Worm (Caenorhabditis elegans) whole organism, L4 larva: ENCODE data around the gene sru-3.

Source experiments
- F26F4.8 ChIP-seq: fragments of 200-800 bp; sonication (Bioruptor generic); conservative IDR thresholded peaks from 2 replicates; pipeline ENCODE4 v1.3.6; 2022; ENCODE audit warnings: missing genetic modification characterization, missing compliant biosample characterization
- F49E8.2 ChIP-seq: sonication (generic microtip); optimal IDR thresholded peaks from 2 replicates; lab custom pipeline; 2016; ENCODE audit warnings: missing compliant biosample characterization, mild to moderate bottlenecking, missing genetic modification characterization, borderline replicate concordance
- T20F7.1 ChIP-seq: fragments of 200-800 bp; sonication (Bioruptor generic); optimal IDR thresholded peaks from 2 replicates; lab custom pipeline; 2018; ENCODE audit warnings: mild to moderate bottlenecking, missing genetic modification characterization, missing compliant biosample characterization
- Y105C5A.15 ChIP-seq: fragments of 200-800 bp; sonication (Bioruptor generic); IDR thresholded peaks from 2 replicates; pipeline ENCODE4 v1.3.6; 2022; ENCODE audit warnings: missing genetic modification characterization, missing compliant biosample characterization
- ZK546.5 ChIP-seq, 2 experiments: sonication (generic microtip); optimal IDR thresholded peaks; 2 replicates each; lab custom pipeline; 2017; ENCODE audit warnings: missing biosample characterization in 2 of 2, missing genetic modification characterization in 2 of 2
- aha-1 ChIP-seq: fragments of 150-350 bp; peaks from one replicate; lab custom pipeline; 2014; ENCODE audit warnings: missing biosample characterization, missing genetic modification characterization
- arid-1 ChIP-seq: fragments of 200-800 bp; sonication (Bioruptor generic); conservative IDR thresholded peaks from 2 replicates; pipeline ENCODE4 v1.3.6; 2022; ENCODE audit warnings: missing genetic modification reagents, missing genetic modification characterization, missing compliant biosample characterization
- ceh-20 ChIP-seq: fragments of 200-800 bp; sonication (Bioruptor generic); IDR thresholded peaks from 2 replicates; pipeline ENCODE4 v1.3.6; 2022; ENCODE audit warnings: missing genetic modification reagents, missing genetic modification characterization, missing compliant biosample characterization
- ceh-44 ChIP-seq: fragments of 200-800 bp; sonication (Bioruptor generic); IDR thresholded peaks from 2 replicates; pipeline ENCODE4 v1.3.6; 2022; ENCODE audit warnings: missing genetic modification reagents, missing genetic modification characterization, missing compliant biosample characterization
- ces-1 ChIP-seq: fragments of 150-350 bp; sonication (generic microtip); optimal IDR thresholded peaks from 4 replicates; lab custom pipeline; 2014; ENCODE audit warnings: missing biosample characterization, missing genetic modification reagents, missing genetic modification characterization
- cey-2 ChIP-seq: sonication (generic microtip); optimal IDR thresholded peaks from 3 replicates; lab custom pipeline; 2017; ENCODE audit warnings: missing genetic modification characterization, mild to moderate bottlenecking, missing compliant biosample characterization, antibody characterized with exemption, borderline replicate concordance; ENCODE audit not compliant: insufficient read depth
- ctbp-1 ChIP-seq: fragments of 200-800 bp; sonication (Bioruptor generic); IDR thresholded peaks from 2 replicates; pipeline ENCODE4 v1.3.6; 2022; ENCODE audit warnings: missing genetic modification reagents, missing genetic modification characterization, missing compliant biosample characterization
- daf-16 ChIP-seq, 3 experiments: sonication (generic microtip); optimal IDR thresholded peaks; 2 replicates each; lab custom pipeline; 2016 to 2017; ENCODE audit warnings: missing genetic modification characterization in 3 of 3, missing genetic modification reagents in 3 of 3, mild to moderate bottlenecking in 2 of 3, missing compliant biosample characterization in 2 of 3, missing biosample characterization in 1 of 3, moderate library complexity in 1 of 3
- daf-8 ChIP-seq: fragments of 200-800 bp; sonication (Bioruptor generic); IDR thresholded peaks from 2 replicates; pipeline ENCODE4 v1.3.6; 2022; ENCODE audit warnings: missing genetic modification characterization, missing compliant biosample characterization
- dmd-6 ChIP-seq: fragments of 200-800 bp; sonication (Bioruptor generic); IDR thresholded peaks from 2 replicates; pipeline ENCODE4 v1.3.6; 2022; ENCODE audit warnings: missing genetic modification reagents, missing genetic modification characterization, missing compliant biosample characterization
- dmd-8 ChIP-seq: fragments of 200-800 bp; sonication (Bioruptor generic); IDR thresholded peaks from 2 replicates; pipeline ENCODE4 v1.3.6; 2022; ENCODE audit warnings: missing genetic modification characterization, missing compliant biosample characterization
- dpl-1 ChIP-seq: fragments of 150-350 bp; optimal IDR thresholded peaks from 2 replicates; lab custom pipeline; 2014; ENCODE audit warnings: missing biosample characterization, missing genetic modification reagents, missing genetic modification characterization
- dve-1 ChIP-seq: sonication (generic microtip); optimal IDR thresholded peaks from 2 replicates; lab custom pipeline; 2017; ENCODE audit warnings: antibody characterized with exemption, mild to moderate bottlenecking, missing genetic modification characterization, missing compliant biosample characterization; ENCODE audit not compliant: insufficient read depth
- fos-1 ChIP-seq: fragments of 150-350 bp; optimal IDR thresholded peaks from 2 replicates; lab custom pipeline; 2014; ENCODE audit warnings: missing biosample characterization, missing genetic modification characterization
- gei-8 ChIP-seq: fragments of 200-800 bp; sonication (Bioruptor generic); optimal IDR thresholded peaks from 2 replicates; lab custom pipeline; 2018; ENCODE audit warnings: mild to moderate bottlenecking, missing genetic modification characterization, missing compliant biosample characterization
- hif-1 ChIP-seq, 2 experiments: sonication (generic microtip); optimal IDR thresholded peaks; 2 replicates each; lab custom pipeline; 2016 to 2017; ENCODE audit warnings: missing compliant biosample characterization in 2 of 2, missing genetic modification characterization in 2 of 2, missing genetic modification reagents in 2 of 2, missing genotype in 2 of 2, mild to moderate bottlenecking in 1 of 2
- hlh-11 ChIP-seq: fragments of 200-800 bp; sonication (Bioruptor generic); optimal IDR thresholded peaks from 2 replicates; lab custom pipeline; 2018; ENCODE audit warnings: mild to moderate bottlenecking, missing genetic modification characterization, missing compliant biosample characterization
- hlh-30 ChIP-seq: sonication (generic microtip); optimal IDR thresholded peaks from 2 replicates; lab custom pipeline; 2017; ENCODE audit warnings: antibody characterized with exemption, mild to moderate bottlenecking, missing genetic modification characterization, missing compliant biosample characterization; ENCODE audit not compliant: insufficient read depth
- jun-1 ChIP-seq: fragments of 150-350 bp; optimal IDR thresholded peaks from 2 replicates; lab custom pipeline; 2014; ENCODE audit warnings: missing biosample characterization, missing genetic modification reagents, missing genetic modification characterization
- lin-13 ChIP-seq: fragments of 150-350 bp; optimal IDR thresholded peaks from 2 replicates; lab custom pipeline; 2014; ENCODE audit warnings: missing biosample characterization, missing genetic modification reagents, missing genetic modification characterization
- lin-29 ChIP-seq: fragments of 200-800 bp; sonication (Bioruptor generic); IDR thresholded peaks from 2 replicates; pipeline ENCODE4 v1.3.6; 2022; ENCODE audit warnings: missing genetic modification reagents, missing genetic modification characterization, missing compliant biosample characterization
- lsy-2 ChIP-seq, 2 experiments: fragments of 150-350 bp in 1 of 2; sonication (generic microtip) in 1 of 2; optimal IDR thresholded peaks; 2 replicates each; lab custom pipeline; 2014 to 2017; ENCODE audit warnings: missing biosample characterization in 2 of 2, missing genetic modification characterization in 2 of 2
- mdt-29 ChIP-seq: fragments of 200-800 bp; sonication (Bioruptor generic); IDR thresholded peaks from 2 replicates; pipeline ENCODE4 v1.3.6; 2022; ENCODE audit warnings: missing genetic modification reagents, missing genetic modification characterization, missing compliant biosample characterization
- mep-1 ChIP-seq: fragments of 150-350 bp; sonication (generic microtip); optimal IDR thresholded peaks from 3 replicates; lab custom pipeline; 2014; ENCODE audit warnings: missing biosample characterization, missing genetic modification characterization
- nhr-111 ChIP-seq: fragments of 200-800 bp; sonication (Bioruptor generic); optimal IDR thresholded peaks from 2 replicates; lab custom pipeline; 2018; ENCODE audit warnings: mild to moderate bottlenecking, missing genetic modification characterization, missing compliant biosample characterization
- nhr-28 ChIP-seq: fragments of 150-350 bp; optimal IDR thresholded peaks from 2 replicates; lab custom pipeline; 2014; ENCODE audit warnings: missing biosample characterization, missing genetic modification characterization
- nhr-41 ChIP-seq: fragments of 200-800 bp; sonication (Bioruptor generic); IDR thresholded peaks from 2 replicates; pipeline ENCODE4 v1.3.6; 2022; ENCODE audit warnings: missing genetic modification reagents, missing genetic modification characterization, missing compliant biosample characterization
- nhr-42 ChIP-seq: fragments of 200-800 bp; sonication (Bioruptor generic); IDR thresholded peaks from 2 replicates; pipeline ENCODE4 v1.3.6; 2022; ENCODE audit warnings: missing genetic modification characterization, missing compliant biosample characterization
- php-3 ChIP-seq: fragments of 200-800 bp; sonication (Bioruptor generic); IDR thresholded peaks from 2 replicates; pipeline ENCODE4 v1.3.6; 2022; ENCODE audit warnings: missing genetic modification reagents, missing genetic modification characterization, missing compliant biosample characterization
- pqm-1 ChIP-seq: sonication (generic microtip); optimal IDR thresholded peaks from 2 replicates; lab custom pipeline; 2017; ENCODE audit warnings: missing biosample characterization, missing genetic modification characterization
- rbr-2 ChIP-seq: sonication (generic microtip); optimal IDR thresholded peaks from 2 replicates; lab custom pipeline; 2016; ENCODE audit warnings: missing genotype, missing genetic modification characterization, missing compliant biosample characterization
- skn-1 ChIP-seq: fragments of 150-350 bp; optimal IDR thresholded peaks from 2 replicates; lab custom pipeline; 2014; ENCODE audit warnings: missing biosample characterization, missing genetic modification characterization
- snpc-1.2 ChIP-seq: fragments of 200-800 bp; sonication (Bioruptor generic); IDR thresholded peaks from 2 replicates; pipeline ENCODE4 v1.3.6; 2022; ENCODE audit warnings: missing genetic modification reagents, missing genetic modification characterization, missing compliant biosample characterization
- snpc-4 ChIP-seq: fragments of 150-350 bp; optimal IDR thresholded peaks from 2 replicates; lab custom pipeline; 2014; ENCODE audit warnings: missing biosample characterization, missing genetic modification characterization
- tra-1 ChIP-seq: fragments of 200-800 bp; sonication (Bioruptor generic); IDR thresholded peaks from 2 replicates; pipeline ENCODE4 v1.3.6; 2022; ENCODE audit warnings: missing genetic modification reagents, missing genetic modification characterization, missing compliant biosample characterization
- unc-39 ChIP-seq: sonication (generic microtip); optimal IDR thresholded peaks from 2 replicates; lab custom pipeline; 2017; ENCODE audit warnings: missing biosample characterization, missing genetic modification characterization
- unc-62 ChIP-seq, 3 experiments: fragments of 150-350 bp in 1 of 3; sonication (generic microtip); optimal IDR thresholded peaks in 2 of 3; peaks in 1 of 3; 1 replicate in 1 of 3; 2 replicates in 2 of 3; lab custom pipeline; 2014 to 2017; ENCODE audit warnings: missing biosample characterization in 3 of 3, missing genetic modification characterization in 3 of 3, missing genetic modification reagents in 3 of 3, missing genotype in 1 of 3
- ztf-11 ChIP-seq: fragments of 150-350 bp; optimal IDR thresholded peaks from 2 replicates; lab custom pipeline; 2014; ENCODE audit warnings: missing biosample characterization, missing genetic modification characterization

sru-3 gene

DNA sequence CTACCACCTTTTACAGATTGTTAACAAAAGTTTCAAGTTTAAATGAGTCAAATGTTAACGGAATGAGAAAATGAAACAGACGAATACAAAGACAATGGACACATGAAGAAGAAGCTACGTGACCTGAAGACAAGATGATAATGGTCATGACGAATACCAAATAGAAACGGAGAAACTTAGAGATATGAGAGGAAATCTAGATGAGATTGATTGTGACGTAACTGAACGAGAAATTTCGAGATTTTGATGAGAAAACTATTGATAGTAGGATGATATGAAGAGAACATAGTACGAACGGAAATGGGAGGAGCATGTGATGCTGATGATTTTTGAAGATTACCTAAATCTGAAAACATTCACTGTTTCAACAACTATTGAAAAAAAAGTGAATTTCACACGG is 38.7 kb downstream of the sru-3 start (continued):
- TF ChIP-seq daf-8 (no peak), mep-1 (tag; lab: Kevin White, UChicago) (no peak), ceh-44 (GFP tag; lab: Robert Waterston, UW) (no peak), ceh-20 (GFP tag; lab: Robert Waterston, UW) (no peak), F26F4.8 (GFP tag; lab: Robert Waterston, UW) (no peak), F49E8.2 (no peak), snpc-1.2 (GFP tag; lab: Robert Waterston, UW) (no peak), hif-1 (tag; optimal IDR thresholded peaks at IDR 0.05; lab: Kevin White, UChicago) (no peak), nhr-111 (GFP tag; lab: Kevin White, UChicago) (no peak), nhr-28 (tag; lab: Kevin White, UChicago) (peak; percentile 63), ctbp-1 (GFP tag; lab: Robert Waterston, UW) (no peak), nhr-41 (GFP tag; lab: Robert Waterston, UW) (no peak), hlh-30 (tag; lab: Kevin White, UChicago) (peak; percentile 63), hlh-11 (tag; lab: Kevin White, UChicago) (peak; percentile 37)

DNA sequence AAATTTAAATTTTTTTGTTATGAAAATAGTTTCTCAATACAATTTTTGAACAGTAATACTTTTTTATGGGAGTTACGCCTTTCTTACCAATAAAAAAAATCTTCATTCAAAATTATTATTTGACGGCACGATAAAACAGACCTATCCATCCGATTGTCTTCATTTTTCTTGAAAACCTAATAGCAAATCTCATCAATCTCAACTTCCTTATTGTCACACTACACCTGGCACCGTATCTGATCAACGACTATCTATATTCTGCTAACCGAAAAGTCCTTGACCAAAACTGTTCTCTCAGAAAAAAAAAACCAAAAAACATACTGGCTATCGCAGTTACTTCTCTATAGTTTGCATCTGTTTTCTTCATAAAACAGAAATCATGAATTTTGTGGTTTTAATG is 39.7 kb downstream of the sru-3 start:
- TF ChIP-seq unc-62 (GFP tag; optimal IDR thresholded peaks at IDR 0.05 in 1 of 2; lab: Kevin White, UChicago) (peak in 1 of 2 experiments; percentile 97), unc-62 (tag; optimal IDR thresholded peaks at IDR 0.05; lab: Kevin White, UChicago) (no peak), aha-1 (tag; lab: Kevin White, UChicago) (peak; percentile 89), nhr-42 (GFP tag; lab: Robert Waterston, UW) (no peak), dmd-8 (GFP tag; lab: Robert Waterston, UW) (no peak), T20F7.1 (no peak), cey-2 (no peak), mdt-29 (GFP tag; lab: Robert Waterston, UW) (no peak)

DNA sequence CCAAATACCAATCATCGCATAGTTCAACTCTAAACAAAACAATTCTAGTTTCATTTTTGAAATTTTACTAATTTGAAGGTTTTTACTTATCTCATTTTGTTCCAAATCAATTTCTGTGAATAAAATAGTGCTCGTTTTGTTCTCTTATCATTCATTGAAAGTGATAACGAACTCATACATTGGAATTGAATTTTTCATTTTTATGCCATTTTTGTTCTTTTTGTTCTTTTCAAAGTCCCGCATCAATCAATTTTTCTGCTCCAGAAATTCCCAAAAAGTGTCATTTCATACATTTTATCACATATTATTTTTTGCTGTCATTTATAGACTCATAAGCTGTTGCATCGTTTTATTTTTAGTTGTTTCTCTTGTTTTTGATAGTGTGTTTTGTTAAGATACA is 41.1 kb downstream of the sru-3 start:
- peak; percentile 68; the same call in 1 of the 2 replicates for TF ChIP-seq tra-1 (GFP tag; lab: Robert Waterston, UW)
- TF ChIP-seq dve-1 (tag; lab: Kevin White, UChicago), result peak; percentile 44
- TF ChIP-seq ZK546.5 (tag; optimal IDR thresholded peaks at IDR 0.05; lab: Kevin White, UChicago), result no peak
- TF ChIP-seq daf-16 (GFP tag; optimal IDR thresholded peaks at IDR 0.05; lab: Kevin White, UChicago), result no peak
- peak; percentile 28 for TF ChIP-seq daf-16 (tag; optimal IDR thresholded peaks at IDR 0.05; lab: Kevin White, UChicago)
- TF ChIP-seq hif-1 (tag; optimal IDR thresholded peaks at IDR 0.05; lab: Kevin White, UChicago), result no peak
- peak; percentile 77 for TF ChIP-seq pqm-1 (tag; lab: Kevin White, UChicago)
- peak; percentile 60 for TF ChIP-seq php-3 (GFP tag; lab: Robert Waterston, UW)
- peak; percentile 21 for TF ChIP-seq T20F7.1
- TF ChIP-seq dmd-6 (GFP tag; lab: Robert Waterston, UW), result peak; percentile 76
- peak; percentile 25 for TF ChIP-seq nhr-28 (tag; lab: Kevin White, UChicago)
- TF ChIP-seq, all 104 proteins: peak for 8

DNA sequence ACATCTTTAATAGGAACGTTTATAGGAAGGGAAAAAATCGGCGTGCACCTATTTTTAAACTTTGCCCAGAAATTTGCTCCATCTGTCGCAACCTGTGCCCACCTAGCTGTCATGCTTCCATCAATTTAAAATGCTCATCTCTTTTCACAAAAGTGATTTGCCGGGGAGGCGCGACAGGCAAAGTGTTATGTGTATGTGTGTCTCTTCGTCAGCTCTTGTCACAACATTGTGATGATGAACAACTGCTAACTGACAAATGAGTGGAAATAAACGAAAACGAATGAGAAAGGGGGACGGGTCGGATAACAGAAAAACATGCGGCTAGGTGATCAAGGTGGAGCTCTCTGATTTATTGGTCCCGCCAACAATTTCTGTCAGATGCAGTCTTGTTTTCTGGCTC is 41.8 kb downstream of the sru-3 start:
- TF ChIP-seq fos-1 (tag; lab: Kevin White, UChicago), result no peak
- TF ChIP-seq F26F4.8 (GFP tag; lab: Robert Waterston, UW), result no peak
- TF ChIP-seq Y105C5A.15 (GFP tag; lab: Robert Waterston, UW), result no peak
- no peak for TF ChIP-seq ZK546.5 (tag; optimal IDR thresholded peaks at IDR 0.05; lab: Kevin White, UChicago)
- no peak for TF ChIP-seq rbr-2
- peak; percentile 16 for TF ChIP-seq hlh-30 (tag; lab: Kevin White, UChicago)
- no peak for TF ChIP-seq gei-8 (GFP tag; lab: Kevin White, UChicago)
- TF ChIP-seq unc-62 (GFP tag; optimal IDR thresholded peaks at IDR 0.05 in 1 of 2; lab: Kevin White, UChicago), result peak in 1 of 2 experiments; percentile 95
- no peak for TF ChIP-seq unc-62 (tag; optimal IDR thresholded peaks at IDR 0.05; lab: Kevin White, UChicago)
- TF ChIP-seq jun-1 (tag; lab: Kevin White, UChicago), result no peak
- no peak for TF ChIP-seq aha-1 (tag; lab: Kevin White, UChicago)
- TF ChIP-seq snpc-4 (tag; lab: Kevin White, UChicago), result no peak
- no peak for TF ChIP-seq lin-29 (GFP tag; lab: Robert Waterston, UW)
- no peak for TF ChIP-seq arid-1 (GFP tag; lab: Robert Waterston, UW)
- no peak for TF ChIP-seq dve-1 (tag; lab: Kevin White, UChicago)
- peak; percentile 67; the same call in 1 of the 2 replicates for TF ChIP-seq ceh-20 (GFP tag; lab: Robert Waterston, UW)
- no peak for TF ChIP-seq ces-1
- no peak for TF ChIP-seq nhr-111 (GFP tag; lab: Kevin White, UChicago)
- TF ChIP-seq ztf-11, result no peak
- TF ChIP-seq lin-13, result no peak
- no peak for TF ChIP-seq nhr-41 (GFP tag; lab: Robert Waterston, UW)
- no peak for TF ChIP-seq lsy-2 (tag; optimal IDR thresholded peaks at IDR 0.05; lab: Kevin White, UChicago)
- TF ChIP-seq unc-39, result no peak
- TF ChIP-seq dpl-1 (GFP tag; lab: Kevin White, UChicago), result no peak
- no peak for TF ChIP-seq skn-1 (tag; lab: Kevin White, UChicago)
- TF ChIP-seq dmd-6 (GFP tag; lab: Robert Waterston, UW), result peak; percentile 84
